Worm (Caenorhabditis elegans) whole organism, L1 larva: ENCODE results near the gene his-17.
A peak's percentile ranks its signal among the peaks of the same experiment; 100 is the strongest.

Source experiments
- C04F5.9 ChIP-seq: sonication (generic microtip); optimal IDR thresholded peaks from 2 replicates; lab custom pipeline; 2016; ENCODE audit warnings: missing genetic modification characterization, missing compliant biosample characterization
- C34B4.2 ChIP-seq: sonication (generic microtip); optimal IDR thresholded peaks from 2 replicates; lab custom pipeline; 2017; ENCODE audit warnings: mild to moderate bottlenecking, missing genetic modification characterization, missing compliant biosample characterization
- F16B12.6 ChIP-seq: fragments of 150-350 bp; optimal IDR thresholded peaks from 2 replicates; lab custom pipeline; 2014; ENCODE audit warnings: missing biosample characterization, missing genetic modification characterization
- Y116A8C.19 ChIP-seq: sonication (generic microtip); optimal IDR thresholded peaks from 2 replicates; lab custom pipeline; 2016; ENCODE audit warnings: missing compliant biosample characterization, missing genetic modification characterization, borderline replicate concordance
- aha-1 ChIP-seq: fragments of 150-350 bp; optimal IDR thresholded peaks from 2 replicates; lab custom pipeline; 2014; ENCODE audit warnings: missing biosample characterization, missing genetic modification characterization
- aly-2 ChIP-seq: fragments of 150-350 bp; optimal IDR thresholded peaks from 2 replicates; lab custom pipeline; 2014; ENCODE audit warnings: missing biosample characterization, missing genetic modification characterization
- ama-1 ChIP-seq: fragments of 150-350 bp; optimal IDR thresholded peaks from 2 replicates; lab custom pipeline; 2014
- ceh-63 ChIP-seq: fragments of 200-800 bp; sonication (Bioruptor generic); optimal IDR thresholded peaks from 2 replicates; lab custom pipeline; 2018; ENCODE audit warnings: mild to moderate bottlenecking, missing genetic modification characterization, missing compliant biosample characterization
- ceh-8 ChIP-seq: fragments of 200-800 bp; sonication (Bioruptor generic); optimal IDR thresholded peaks from 2 replicates; lab custom pipeline; 2018; ENCODE audit warnings: mild to moderate bottlenecking, missing genetic modification characterization, moderate library complexity, missing compliant biosample characterization
- ceh-82 ChIP-seq, 3 experiments: fragments of 150-350 bp in 1 of 3; sonication (generic microtip) in 2 of 3; optimal IDR thresholded peaks; 2 replicates each; lab custom pipeline; 2014 to 2017; ENCODE audit warnings: missing biosample characterization in 3 of 3, missing genetic modification characterization in 3 of 3
- ceh-88 ChIP-seq: fragments of 200-800 bp; sonication (Bioruptor generic); IDR thresholded peaks from 2 replicates; pipeline ENCODE4 v1.3.6; 2022; ENCODE audit warnings: missing genetic modification characterization, missing compliant biosample characterization
- ceh-90 ChIP-seq: sonication (generic microtip); optimal IDR thresholded peaks from 2 replicates; lab custom pipeline; 2016; ENCODE audit warnings: missing genetic modification characterization, missing compliant biosample characterization
- dpl-1 ChIP-seq, 3 experiments: fragments of 150-350 bp in 2 of 3; sonication (generic microtip) in 1 of 3; optimal IDR thresholded peaks; 2 replicates each; lab custom pipeline; 2014 to 2017; ENCODE audit warnings: missing biosample characterization in 3 of 3, missing genetic modification characterization in 3 of 3, missing genetic modification reagents in 3 of 3
- dsc-1 ChIP-seq: sonication (generic microtip); optimal IDR thresholded peaks from 2 replicates; lab custom pipeline; 2016; ENCODE audit warnings: mild to moderate bottlenecking, missing genetic modification characterization, missing compliant biosample characterization
- efl-1 ChIP-seq, 4 experiments: fragments of 150-350 bp; optimal IDR thresholded peaks in 3 of 4; peaks in 1 of 4; 1 replicate in 1 of 4; 2 replicates in 3 of 4; lab custom pipeline; 2014; ENCODE audit warnings: missing biosample characterization in 2 of 4, missing genetic modification characterization in 2 of 4, missing genetic modification reagents in 2 of 4
- egl-13 ChIP-seq: sonication (generic microtip); optimal IDR thresholded peaks from 2 replicates; lab custom pipeline; 2016; ENCODE audit warnings: missing genotype, missing genetic modification reagents, missing genetic modification characterization, missing compliant biosample characterization
- elt-3 ChIP-seq, 6 experiments: fragments of 150-350 bp in 1 of 6; sonication (generic microtip); optimal IDR thresholded peaks; 2 replicates each; lab custom pipeline; 2017 to 2018; ENCODE audit warnings: missing biosample characterization in 6 of 6, missing genetic modification characterization in 6 of 6, inconsistent platforms in 1 of 6
- ets-5 ChIP-seq: fragments of 200-800 bp; sonication (Bioruptor generic); IDR thresholded peaks from 2 replicates; pipeline ENCODE4 v1.3.6; 2022; ENCODE audit warnings: missing genetic modification characterization, missing compliant biosample characterization
- fkh-10 ChIP-seq: sonication (generic microtip); optimal IDR thresholded peaks from 2 replicates; lab custom pipeline; 2017; ENCODE audit warnings: missing biosample characterization, missing genetic modification reagents, missing genetic modification characterization
- fos-1 ChIP-seq: fragments of 150-350 bp; optimal IDR thresholded peaks from 2 replicates; lab custom pipeline; 2014; ENCODE audit warnings: missing biosample characterization, missing genetic modification characterization
- grh-1 ChIP-seq: fragments of 200-800 bp; sonication (Bioruptor generic); IDR thresholded peaks from 2 replicates; pipeline ENCODE4 v1.3.6; 2022; ENCODE audit warnings: missing genetic modification reagents, missing genetic modification characterization, missing compliant biosample characterization
- hpl-2 ChIP-seq: fragments of 150-350 bp; optimal IDR thresholded peaks from 2 replicates; lab custom pipeline; 2014; ENCODE audit warnings: missing biosample characterization, missing genetic modification reagents, missing genetic modification characterization
- irx-1 ChIP-seq: sonication (generic microtip); optimal IDR thresholded peaks from 2 replicates; lab custom pipeline; 2016; ENCODE audit warnings: missing genetic modification characterization, missing compliant biosample characterization
- isw-1 ChIP-seq: fragments of 200-800 bp; sonication (Bioruptor generic); IDR thresholded peaks from 2 replicates; pipeline ENCODE4 v1.3.6; 2022; ENCODE audit warnings: missing genetic modification characterization, missing compliant biosample characterization
- jun-1 ChIP-seq: fragments of 150-350 bp; optimal IDR thresholded peaks from 2 replicates; lab custom pipeline; 2014; ENCODE audit warnings: missing biosample characterization, missing genetic modification reagents, missing genetic modification characterization
- lin-13 ChIP-seq: fragments of 150-350 bp; optimal IDR thresholded peaks from 2 replicates; lab custom pipeline; 2014; ENCODE audit warnings: missing biosample characterization, missing genetic modification reagents, missing genetic modification characterization
- lin-14 ChIP-seq: fragments of 200-800 bp; sonication (Bioruptor generic); optimal IDR thresholded peaks from 2 replicates; lab custom pipeline; 2018; ENCODE audit warnings: mild to moderate bottlenecking, missing genetic modification characterization, moderate library complexity, missing compliant biosample characterization
- lin-35 ChIP-seq, 2 experiments: fragments of 150-350 bp; optimal IDR thresholded peaks; 2 replicates each; lab custom pipeline; 2014; ENCODE audit warnings: missing biosample characterization in 2 of 2, missing genetic modification characterization in 2 of 2, missing genetic modification reagents in 2 of 2
- lin-39 ChIP-seq: fragments of 150-350 bp; optimal IDR thresholded peaks from 2 replicates; lab custom pipeline; 2014; ENCODE audit warnings: missing biosample characterization, missing genetic modification reagents, missing genetic modification characterization
- lir-3 ChIP-seq: sonication (generic microtip); optimal IDR thresholded peaks from 2 replicates; lab custom pipeline; 2016; ENCODE audit warnings: mild to moderate bottlenecking, missing genetic modification characterization, moderate library complexity, missing compliant biosample characterization; ENCODE audit not compliant: poor library complexity
- mab-9 ChIP-seq: fragments of 200-800 bp; sonication (Bioruptor generic); IDR thresholded peaks from 2 replicates; pipeline ENCODE4 v1.3.6; 2022; ENCODE audit warnings: missing genetic modification reagents, missing genetic modification characterization, missing compliant biosample characterization
- mef-2 ChIP-seq: fragments of 150-350 bp; optimal IDR thresholded peaks from 2 replicates; lab custom pipeline; 2014; ENCODE audit warnings: missing biosample characterization, missing genetic modification characterization
- nhr-11 ChIP-seq: fragments of 150-350 bp; optimal IDR thresholded peaks from 2 replicates; lab custom pipeline; 2014; ENCODE audit warnings: missing biosample characterization, missing genetic modification characterization
- nhr-19 ChIP-seq: fragments of 200-800 bp; sonication (Bioruptor generic); conservative IDR thresholded peaks from 2 replicates; pipeline ENCODE4 v1.3.6; 2022; ENCODE audit warnings: missing genetic modification characterization, missing compliant biosample characterization
- nhr-237 ChIP-seq: fragments of 150-350 bp; optimal IDR thresholded peaks from 2 replicates; lab custom pipeline; 2014; ENCODE audit warnings: missing biosample characterization, missing genetic modification characterization
- nhr-28 ChIP-seq: fragments of 150-350 bp; optimal IDR thresholded peaks from 2 replicates; lab custom pipeline; 2014; ENCODE audit warnings: missing biosample characterization, missing genetic modification characterization
- nhr-47 ChIP-seq: sonication (generic microtip); optimal IDR thresholded peaks from 2 replicates; lab custom pipeline; 2016; ENCODE audit warnings: mild to moderate bottlenecking, missing genetic modification characterization, moderate library complexity, missing compliant biosample characterization
- nhr-71 ChIP-seq: sonication (generic microtip); optimal IDR thresholded peaks from 2 replicates; lab custom pipeline; 2016; ENCODE audit warnings: mild to moderate bottlenecking, missing genetic modification characterization, moderate library complexity, missing compliant biosample characterization
- nhr-76 ChIP-seq: sonication (generic microtip); optimal IDR thresholded peaks from 2 replicates; lab custom pipeline; 2017; ENCODE audit warnings: missing biosample characterization, missing genetic modification characterization
- nhr-84 ChIP-seq: sonication (generic microtip); optimal IDR thresholded peaks from 2 replicates; lab custom pipeline; 2017; ENCODE audit warnings: missing biosample characterization, missing genetic modification characterization
- nhr-85 ChIP-seq: sonication (generic microtip); peaks from one replicate; lab custom pipeline; 2016; ENCODE audit warnings: missing genetic modification characterization, inconsistent platforms, missing compliant biosample characterization
- pqm-1 ChIP-seq: sonication (generic microtip); optimal IDR thresholded peaks from 3 replicates; lab custom pipeline; 2017; ENCODE audit warnings: missing biosample characterization, missing genetic modification characterization
- rnt-1 ChIP-seq: sonication (generic microtip); optimal IDR thresholded peaks from 2 replicates; lab custom pipeline; 2016; ENCODE audit warnings: mild to moderate bottlenecking, missing genetic modification characterization, moderate library complexity, missing compliant biosample characterization
- skn-1 ChIP-seq: fragments of 150-350 bp; optimal IDR thresholded peaks from 2 replicates; lab custom pipeline; 2014; ENCODE audit warnings: missing biosample characterization, missing genetic modification characterization
- snu-23 ChIP-seq: sonication (generic microtip); optimal IDR thresholded peaks from 2 replicates; lab custom pipeline; 2016; ENCODE audit warnings: missing genetic modification characterization, missing compliant biosample characterization
- sox-4 ChIP-seq: sonication (generic microtip); optimal IDR thresholded peaks from 2 replicates; lab custom pipeline; 2016; ENCODE audit warnings: missing genetic modification characterization, missing compliant biosample characterization
- sptf-1 ChIP-seq: fragments of 150-350 bp; optimal IDR thresholded peaks from 2 replicates; lab custom pipeline; 2014; ENCODE audit warnings: missing biosample characterization, missing genetic modification characterization
- tlp-1 ChIP-seq: fragments of 150-350 bp; optimal IDR thresholded peaks from 2 replicates; lab custom pipeline; 2014; ENCODE audit warnings: missing biosample characterization, missing genetic modification characterization
- unc-130 ChIP-seq: fragments of 150-350 bp; optimal IDR thresholded peaks from 2 replicates; lab custom pipeline; 2017; ENCODE audit warnings: missing biosample characterization, missing genetic modification characterization, inconsistent platforms
- unc-62 ChIP-seq: fragments of 150-350 bp; optimal IDR thresholded peaks from 2 replicates; lab custom pipeline; 2014; ENCODE audit warnings: missing biosample characterization, missing genetic modification reagents, missing genetic modification characterization
- unc-98 ChIP-seq: fragments of 200-800 bp; sonication (Bioruptor generic); IDR thresholded peaks from 2 replicates; pipeline ENCODE4 v1.3.6; 2022; ENCODE audit warnings: missing genetic modification characterization, missing compliant biosample characterization
- xbp-1 ChIP-seq: sonication (generic microtip); optimal IDR thresholded peaks from 2 replicates; lab custom pipeline; 2016; ENCODE audit warnings: missing genetic modification characterization, missing compliant biosample characterization
- zip-4 ChIP-seq: fragments of 200-800 bp; sonication (Bioruptor generic); optimal IDR thresholded peaks from 2 replicates; lab custom pipeline; 2018; ENCODE audit warnings: mild to moderate bottlenecking, missing genetic modification characterization, moderate library complexity, missing compliant biosample characterization
- ztf-4 ChIP-seq: fragments of 150-350 bp; optimal IDR thresholded peaks from 2 replicates; lab custom pipeline; 2014; ENCODE audit warnings: missing biosample characterization, missing genetic modification characterization

The his-17 gene

DNA sequence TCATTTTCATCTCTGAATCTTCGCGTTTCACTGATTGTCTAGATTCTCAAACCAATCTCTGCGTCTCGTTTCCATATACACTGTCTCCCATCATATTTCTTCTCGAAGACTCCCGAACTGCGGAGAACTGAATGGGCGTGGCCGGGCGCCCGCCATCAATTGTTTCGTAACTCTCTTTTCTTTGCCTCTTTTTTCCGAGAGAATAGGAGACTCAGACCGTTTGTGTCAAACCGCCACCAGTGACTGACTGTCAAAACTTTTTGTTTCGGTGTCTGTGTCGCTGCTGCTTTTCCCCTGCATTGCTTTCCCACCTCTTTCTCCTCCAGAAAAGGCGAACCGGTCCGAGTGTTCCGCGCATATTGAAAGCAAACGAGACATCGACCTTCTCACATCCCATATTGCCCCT, 38.4 kb upstream of the his-17 start, which contains the start of gene unc-23 (continued):
- TF ChIP-seq ceh-90 (tag; lab: Kevin White, UChicago) (no peak), nhr-76 (tag; lab: Kevin White, UChicago) (no peak), lin-14 (GFP tag; lab: Kevin White, UChicago) (peak; percentile 94), pqm-1 (tag; lab: Kevin White, UChicago) (no peak), ets-5 (GFP tag; lab: Robert Waterston, UW) (no peak), Y116A8C.19 (tag; lab: Kevin White, UChicago) (no peak), dsc-1 (no peak), lin-39 (tag; lab: Kevin White, UChicago) (peak; percentile 24), elt-3 (tag; optimal IDR thresholded peaks at IDR 0.05; lab: Kevin White, UChicago) (peak in 5 of 6 experiments; percentile 81 to 95 (median 90)), snu-23 (peak; percentile 97), dpl-1 (GFP tag; optimal IDR thresholded peaks at IDR 0.05; lab: Kevin White, UChicago) (peak; percentile 44 to 52 (median 49)), ceh-82 (tag; optimal IDR thresholded peaks at IDR 0.05; lab: Kevin White, UChicago) (peak; percentile 66 to 77 (median 77)), grh-1 (GFP tag; lab: Robert Waterston, UW) (peak; percentile 71), nhr-11 (peak; percentile 41), nhr-85 (tag; lab: Kevin White, UChicago) (peak; percentile 97), lin-35 (GFP tag; optimal IDR thresholded peaks at IDR 0.05; lab: Kevin White, UChicago) (peak; percentile 52 to 73), irx-1 (tag; lab: Kevin White, UChicago) (peak; percentile 55), jun-1 (tag; lab: Kevin White, UChicago) (peak; percentile 54), unc-130 (peak; percentile 86), ceh-8 (no peak), tlp-1 (tag; lab: Kevin White, UChicago) (no peak), nhr-19 (GFP tag; lab: Robert Waterston, UW) (peak; percentile 90), F16B12.6 (tag; lab: Kevin White, UChicago) (no peak), rnt-1 (tag; lab: Kevin White, UChicago) (peak; percentile 86), C34B4.2 (tag; lab: Kevin White, UChicago) (no peak), nhr-28 (tag; lab: Kevin White, UChicago) (no peak), mab-9 (GFP tag; lab: Robert Waterston, UW) (peak; percentile 59; the same call in 1 of the 2 replicates), lir-3 (tag; lab: Kevin White, UChicago) (peak; percentile 7), fos-1 (tag; lab: Kevin White, UChicago) (peak; percentile 75), egl-13 (tag; lab: Kevin White, UChicago) (no peak), nhr-47 (peak; percentile 76), hpl-2 (GFP tag; lab: Kevin White, UChicago) (no peak), efl-1 (optimal IDR thresholded peaks at IDR 0.05; lab: Kevin White, UChicago) (peak; percentile 48 to 60), efl-1 (GFP tag; optimal IDR thresholded peaks at IDR 0.05 in 1 of 2; lab: Kevin White, UChicago) (peak; percentile 45 to 94), lin-13 (peak; percentile 76), mef-2 (tag; lab: Kevin White, UChicago) (no peak), nhr-71 (tag; lab: Kevin White, UChicago) (peak; percentile 96), zip-4 (GFP tag; lab: Kevin White, UChicago) (peak; percentile 75), ztf-4 (tag; lab: Kevin White, UChicago) (peak; percentile 74), sptf-1 (tag; lab: Kevin White, UChicago) (no peak), C04F5.9 (peak; percentile 18), ama-1 (lab: Kevin White, UChicago) (no peak), aly-2 (tag; lab: Kevin White, UChicago) (no peak), nhr-237 (peak; percentile 75), unc-62 (GFP tag; lab: Kevin White, UChicago) (no peak), aha-1 (tag; lab: Kevin White, UChicago) (peak; percentile 8), skn-1 (tag; lab: Kevin White, UChicago) (peak; percentile 80), isw-1 (GFP tag; lab: Robert Waterston, UW) (peak; percentile 9; the same call in 1 of the 2 replicates), sox-4 (no peak), unc-98 (no peak), ceh-63 (GFP tag; lab: Kevin White, UChicago) (no peak), nhr-84 (tag; lab: Kevin White, UChicago) (no peak), fkh-10 (GFP tag; lab: Kevin White, UChicago) (no peak), ceh-88 (peak; percentile 27; the same call in 1 of the 2 replicates), xbp-1 (tag; lab: Kevin White, UChicago) (peak; percentile 63)
